Fruit fly (Drosophila melanogaster): ENCODE data around the gene ATPsynCF6.

Gene ATPsynCF6

DNA sequence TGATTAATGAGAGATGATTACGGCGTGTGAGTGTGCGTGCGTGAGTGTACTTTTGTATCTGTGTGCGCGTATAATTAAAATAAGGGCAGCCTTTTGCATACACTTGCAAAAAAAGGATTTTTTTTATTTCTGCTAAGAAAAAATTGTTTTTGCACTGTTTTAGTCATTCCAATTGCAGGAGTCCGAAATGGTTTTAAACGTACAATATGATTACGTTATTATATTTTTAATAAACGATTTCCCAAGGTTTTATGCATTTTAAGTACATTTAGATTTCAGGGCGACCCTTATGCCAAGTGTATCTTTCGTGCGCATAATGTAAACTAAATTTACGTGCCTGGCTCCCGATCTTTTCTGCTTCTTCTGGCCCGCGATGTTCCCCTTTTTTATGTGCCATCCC lies 21.0 kb downstream of the ATPsynCF6 start (continued):
- TF ChIP-seq CG4404 (GFP tag; IDR thresholded peaks at IDR 0.05) (no peak; the same call in 1 of the 2 replicates), her (GFP tag; optimal IDR thresholded peaks at IDR 0.05) (no peak), gfzf (GFP tag; optimal IDR thresholded peaks at IDR 0.05) (no peak), Hand (GFP tag; optimal IDR thresholded peaks at IDR 0.05) (peak; percentile 29), NfI (GFP tag; optimal IDR thresholded peaks at IDR 0.05) (peak; percentile 42), hkb (optimal IDR thresholded peaks at IDR 0.05) (no peak), hkb (GFP tag; IDR thresholded peaks at IDR 0.05) (no peak; the same call in 1 of the 2 replicates), HLH3B (GFP tag; IDR thresholded peaks at IDR 0.05) (no peak), Atf3 (GFP tag; optimal IDR thresholded peaks at IDR 0.05) (no peak), CG3163 (GFP tag; optimal IDR thresholded peaks at IDR 0.05) (no peak), nau (GFP tag; optimal IDR thresholded peaks at IDR 0.05) (no peak), Optix (GFP tag; IDR thresholded peaks at IDR 0.05) (no peak), BtbVII (GFP tag; optimal IDR thresholded peaks at IDR 0.05) (peak; percentile 24), CG3065 (GFP tag; optimal IDR thresholded peaks at IDR 0.05) (no peak), knrl (GFP tag; IDR thresholded peaks at IDR 0.05; ENCODE audit: partially characterized antibody) (no peak), CG7357 (GFP tag; IDR thresholded peaks at IDR 0.05) (no peak), Nf-YA (GFP tag; IDR thresholded peaks at IDR 0.05) (no peak), CG17385 (GFP tag; optimal IDR thresholded peaks at IDR 0.05) (peak; percentile 16), al (GFP tag; IDR thresholded peaks at IDR 0.05) (peak; percentile 65), lola (GFP tag; optimal IDR thresholded peaks at IDR 0.05) (no peak), aop (GFP tag; IDR thresholded peaks at IDR 0.05) (no peak), CG13624 (GFP tag; optimal IDR thresholded peaks at IDR 0.05) (peak; percentile 67), odd (GFP tag; optimal IDR thresholded peaks at IDR 0.05) (no peak), ab (GFP tag; optimal IDR thresholded peaks at IDR 0.05) (no peak), CG15073 (GFP tag; optimal IDR thresholded peaks at IDR 0.05) (no peak), sob (GFP tag; IDR thresholded peaks at IDR 0.05) (peak; percentile 37), sisA (GFP tag; IDR thresholded peaks at IDR 0.05) (peak; percentile 40; the same call in 1 of the 2 replicates), peb (GFP tag; IDR thresholded peaks at IDR 0.05) (no peak), CG43689 (GFP tag; IDR thresholded peaks at IDR 0.05) (0 out of 2 replicates have a peak, but pooled peaks have one; percentile 33), sens (GFP tag) (no peak), bsh (GFP tag; optimal IDR thresholded peaks at IDR 0.05) (no peak), ems (GFP tag; optimal IDR thresholded peaks at IDR 0.05) (peak; percentile 21), sna (GFP tag; IDR thresholded peaks at IDR 0.05; ENCODE audit: partially characterized antibody) (no peak), CG12391 (tag; optimal IDR thresholded peaks at IDR 0.05) (no peak), CG3995 (GFP tag; optimal IDR thresholded peaks at IDR 0.05) (peak; percentile 2), nerfin-1 (tag; optimal IDR thresholded peaks at IDR 0.05) (no peak), CG9797 (GFP tag; optimal IDR thresholded peaks at IDR 0.05) (no peak), CG15601 (tag; optimal IDR thresholded peaks at IDR 0.05) (no peak), tll (GFP tag; optimal IDR thresholded peaks at IDR 0.05) (no peak), Atf6 (GFP tag; IDR thresholded peaks at IDR 0.05) (peak; percentile 71; the same call in 1 of the 2 replicates), ham (GFP tag; IDR thresholded peaks at IDR 0.05) (no peak), CG13775 (GFP tag; optimal IDR thresholded peaks at IDR 0.05) (peak; percentile 42), CG10274 (GFP tag; optimal IDR thresholded peaks at IDR 0.05) (peak; percentile 15), MBD-R2 (GFP tag; IDR thresholded peaks at IDR 0.05) (peak; percentile 45; the same call in 1 of the 2 replicates), Adf1 (GFP tag; IDR thresholded peaks at IDR 0.05) (no peak), CG12071 (GFP tag; optimal IDR thresholded peaks at IDR 0.05) (no peak), CG3838 (GFP tag; optimal IDR thresholded peaks at IDR 0.05) (no peak), chinmo (GFP tag; IDR thresholded peaks at IDR 0.05; ENCODE audit: partially characterized antibody) (no peak), CG31365 (tag; optimal IDR thresholded peaks at IDR 0.05) (no peak), CG4617 (GFP tag; optimal IDR thresholded peaks at IDR 0.05; ENCODE audit: borderline replicate concordance) (no peak), hb (GFP tag; IDR thresholded peaks at IDR 0.05; ENCODE audit: partially characterized antibody) (no peak)

All from whole organism, embryonic.